Worm (Caenorhabditis elegans): ENCODE results near the gene C35D10.3.

ce11 chrIII:4917077-4917476, 48.4 kb downstream of the C35D10.3 start, which contains the start of gene rars-1:
- no peak for TF ChIP-seq php-3 (GFP tag; IDR thresholded peaks at IDR 0.05)
- no peak for TF ChIP-seq dpl-1 (GFP tag; optimal IDR thresholded peaks at IDR 0.05)
- no peak for TF ChIP-seq hif-1 (tag; optimal IDR thresholded peaks at IDR 0.05)
- TF ChIP-seq zag-1 (tag; optimal IDR thresholded peaks at IDR 0.05) = no peak
- TF ChIP-seq snpc-4 (tag; optimal IDR thresholded peaks at IDR 0.05) = no peak
